Worm (Caenorhabditis elegans): ENCODE data around the gene srx-87.

Gene srx-87

ce11 chrV:11527531-11527930 lies 37.1 kb upstream of the srx-87 start, which contains the start of gene ccch-1:
Gene ccch-1 (plus strand): TSS chrV:11527831.
- TF ChIP-seq drap-1 (GFP tag; optimal IDR thresholded peaks at IDR 0.05) (no peak), mls-2 (tag; optimal IDR thresholded peaks at IDR 0.05) (no peak), ceh-83 (GFP tag; optimal IDR thresholded peaks at IDR 0.05) (no peak), zip-8 (tag; optimal IDR thresholded peaks at IDR 0.05) (no peak), ces-1 (GFP tag; optimal IDR thresholded peaks at IDR 0.05) (no peak), sptf-1 (tag; optimal IDR thresholded peaks at IDR 0.05) (no peak)

- TF ChIP-seq mab-5 (tag; optimal IDR thresholded peaks at IDR 0.05), result no peak
- TF ChIP-seq unc-120 (tag; optimal IDR thresholded peaks at IDR 0.05; ENCODE audit: poor library complexity, severe bottlenecking), result peak; percentile 19
- TF ChIP-seq hlh-1 (tag; optimal IDR thresholded peaks at IDR 0.05), result peak; percentile 11
Observed at ce11 chrV:11528633-11529327, 35.9 kb upstream of the srx-87 start.

DNA sequence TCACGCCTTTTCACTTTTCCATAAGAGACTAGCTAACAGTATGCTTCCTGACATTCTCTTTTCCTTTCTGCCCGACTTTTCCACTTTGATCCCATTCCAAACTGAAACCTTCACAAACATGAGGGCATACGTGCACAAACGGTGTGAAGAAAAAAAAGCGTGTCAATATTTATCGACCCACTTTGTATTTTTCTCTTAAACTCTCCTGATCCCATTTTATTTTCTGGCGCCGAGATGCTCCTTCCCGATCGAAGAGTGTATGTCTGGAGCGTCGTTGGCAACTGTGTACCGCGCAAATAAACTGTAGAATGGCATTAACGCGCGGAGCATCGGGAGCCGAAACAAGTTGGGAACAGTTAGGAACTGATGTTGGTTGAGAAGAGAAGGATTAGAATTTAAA lies 35.1 kb upstream of the srx-87 start:
- peak; percentile 27 for TF ChIP-seq nhr-237 (tag; optimal IDR thresholded peaks at IDR 0.05)
- no peak for TF ChIP-seq unc-62 (GFP tag; optimal IDR thresholded peaks at IDR 0.05)

DNA sequence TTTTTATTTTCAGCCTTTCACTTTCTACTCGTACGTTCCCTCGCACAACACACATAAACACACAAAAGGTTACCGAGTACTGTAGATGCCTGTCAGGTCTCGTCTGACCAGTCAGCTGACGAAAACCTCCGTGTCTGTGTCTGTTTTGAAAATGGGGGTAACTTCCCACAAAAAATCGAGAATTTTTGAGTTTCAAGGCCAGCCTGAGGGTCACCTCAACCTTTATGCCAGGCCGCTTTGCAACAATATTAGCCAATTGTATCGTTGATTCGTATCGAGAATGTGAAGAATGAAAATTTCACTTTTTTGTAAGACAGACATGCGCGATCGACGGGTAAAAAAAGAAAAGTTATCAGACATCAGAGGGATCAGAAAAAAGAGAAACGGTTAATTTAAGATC lies 33.6 kb upstream of the srx-87 start:
- no peak for TF ChIP-seq ces-1 (GFP tag; optimal IDR thresholded peaks at IDR 0.05)
- no peak for TF ChIP-seq mls-2 (tag; optimal IDR thresholded peaks at IDR 0.05)
- no peak for TF ChIP-seq mep-1 (tag; optimal IDR thresholded peaks at IDR 0.05)
- TF ChIP-seq elt-1 (tag; optimal IDR thresholded peaks at IDR 0.05; ENCODE audit: borderline replicate concordance, insufficient read depth), result no peak
- no peak for TF ChIP-seq ham-2 (GFP tag; optimal IDR thresholded peaks at IDR 0.05)
- TF ChIP-seq ztf-11 (tag; optimal IDR thresholded peaks at IDR 0.05), result no peak
- no peak for TF ChIP-seq ceh-43 (GFP tag; optimal IDR thresholded peaks at IDR 0.05)
- TF ChIP-seq lin-32 (GFP tag; optimal IDR thresholded peaks at IDR 0.05), result no peak
- no peak for TF ChIP-seq lsy-2 (tag; optimal IDR thresholded peaks at IDR 0.05)
- no peak for TF ChIP-seq nhr-2 (tag; optimal IDR thresholded peaks at IDR 0.05)
- TF ChIP-seq snpc-4 (tag; optimal IDR thresholded peaks at IDR 0.05), result no peak
- TF ChIP-seq nhr-28 (tag; optimal IDR thresholded peaks at IDR 0.05), result no peak
- TF ChIP-seq nhr-237 (tag; optimal IDR thresholded peaks at IDR 0.05), result no peak
- TF ChIP-seq flh-1 (GFP tag; optimal IDR thresholded peaks at IDR 0.05), result no peak
- TF ChIP-seq lin-13 (tag; optimal IDR thresholded peaks at IDR 0.05), result no peak
- TF ChIP-seq bed-3 (GFP tag; optimal IDR thresholded peaks at IDR 0.05), result no peak

DNA sequence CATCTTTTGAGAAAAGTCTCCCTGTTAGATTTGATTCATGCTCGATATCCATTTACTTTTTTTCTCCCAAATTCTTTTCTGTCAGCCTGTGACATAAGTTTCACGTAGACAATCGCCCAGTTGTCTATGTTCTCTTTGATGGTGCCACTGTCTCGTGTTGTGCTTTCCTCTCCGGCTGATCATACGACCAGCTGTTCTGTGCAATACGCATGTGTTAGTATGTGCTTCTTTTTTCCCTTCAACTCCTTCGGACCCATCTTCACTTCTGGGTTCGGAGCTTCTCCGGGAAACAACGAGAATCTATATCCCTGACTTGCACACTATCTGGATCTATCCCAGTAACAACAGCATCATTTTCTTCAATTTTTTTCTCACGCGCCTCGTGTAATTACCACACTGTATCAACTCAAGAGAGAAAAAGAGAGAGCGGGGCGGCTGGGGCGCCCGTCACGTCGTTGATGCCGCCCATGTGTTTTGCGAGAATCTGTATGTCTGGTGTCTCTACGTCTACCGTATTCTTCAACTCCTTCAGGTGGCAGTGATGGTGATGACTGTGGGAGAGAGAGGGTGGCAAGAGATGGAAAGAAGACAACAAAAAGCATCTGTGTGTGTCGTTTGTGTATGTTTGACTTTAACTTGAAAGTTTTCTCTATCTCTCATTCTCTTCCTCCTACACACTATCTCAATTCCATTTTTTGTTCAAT lies 32.7 kb upstream of the srx-87 start:
- TF ChIP-seq blmp-1 (tag; optimal IDR thresholded peaks at IDR 0.05) (no peak), nhr-237 (tag; optimal IDR thresholded peaks at IDR 0.05) (peak; percentile 16), mls-2 (tag; optimal IDR thresholded peaks at IDR 0.05) (no peak), unc-62 (GFP tag; optimal IDR thresholded peaks at IDR 0.05) (peak; percentile 58), flh-1 (GFP tag; optimal IDR thresholded peaks at IDR 0.05) (no peak), drap-1 (GFP tag; optimal IDR thresholded peaks at IDR 0.05) (no peak), ceh-43 (GFP tag; optimal IDR thresholded peaks at IDR 0.05) (no peak), unc-120 (tag; optimal IDR thresholded peaks at IDR 0.05; ENCODE audit: poor library complexity, severe bottlenecking) (peak; percentile 79), hlh-1 (tag; optimal IDR thresholded peaks at IDR 0.05) (peak; percentile 96), ceh-83 (GFP tag; optimal IDR thresholded peaks at IDR 0.05) (peak; percentile 10), ceh-39 (tag; optimal IDR thresholded peaks at IDR 0.05) (no peak), sptf-1 (tag; optimal IDR thresholded peaks at IDR 0.05) (peak; percentile 20), lin-13 (tag; optimal IDR thresholded peaks at IDR 0.05) (no peak), ces-1 (GFP tag; optimal IDR thresholded peaks at IDR 0.05) (no peak), lin-32 (GFP tag; optimal IDR thresholded peaks at IDR 0.05) (no peak), mab-5 (tag; optimal IDR thresholded peaks at IDR 0.05) (no peak)

DNA sequence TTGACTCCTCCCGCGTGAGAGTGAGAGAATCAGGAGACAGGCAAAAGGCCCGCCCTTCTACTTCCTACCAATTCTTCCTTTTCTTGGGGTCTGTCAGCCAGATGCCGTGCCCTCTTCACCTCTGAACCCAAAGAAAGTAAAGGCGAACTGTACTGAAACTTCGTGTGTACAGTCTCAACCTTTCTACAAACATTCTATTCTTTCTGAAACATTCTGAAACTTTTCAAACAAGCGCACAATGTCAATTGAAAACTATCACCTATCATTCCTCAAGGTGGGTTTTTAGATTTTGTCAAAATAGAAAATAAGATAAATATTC lies 32.2 kb upstream of the srx-87 start:
- no peak for TF ChIP-seq nhr-12 (tag; optimal IDR thresholded peaks at IDR 0.05)
- no peak for TF ChIP-seq mep-1 (tag; optimal IDR thresholded peaks at IDR 0.05)
- TF ChIP-seq bed-3 (GFP tag; optimal IDR thresholded peaks at IDR 0.05), result no peak
- TF ChIP-seq nhr-28 (tag; optimal IDR thresholded peaks at IDR 0.05), result no peak
- no peak for TF ChIP-seq nhr-2 (tag; optimal IDR thresholded peaks at IDR 0.05)
- no peak for TF ChIP-seq snpc-4 (tag; optimal IDR thresholded peaks at IDR 0.05)
